Worm (Caenorhabditis elegans): ENCODE measurements around the gene T28C6.8.

DNA sequence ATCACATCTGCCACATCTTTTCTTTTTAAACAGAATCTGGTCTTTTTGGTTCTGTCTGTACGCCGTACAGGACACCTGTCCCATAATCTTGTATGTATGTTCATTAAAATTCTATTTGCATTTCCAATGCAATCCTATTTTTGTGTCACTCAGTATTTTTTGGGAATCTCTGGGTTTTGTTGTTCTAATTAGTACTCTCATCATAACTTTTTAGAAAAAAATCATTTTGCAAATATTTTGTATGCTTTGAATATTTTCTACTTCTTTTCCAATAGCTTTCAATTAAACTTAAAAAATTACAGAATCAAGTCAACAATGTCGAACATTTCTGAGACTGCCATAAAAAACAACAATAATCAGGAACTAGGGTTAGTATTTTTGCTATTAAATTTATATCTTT lies 10.5 kb downstream of the T28C6.8 start, which contains the start of gene T28C6.3:
- no peak for TF ChIP-seq tab-1 (GFP tag; IDR thresholded peaks at IDR 0.05)
- no peak for TF ChIP-seq ref-1 (GFP tag; conservative IDR thresholded peaks at IDR 0.05)

Measured in whole organism, midembryonic.